Fruit fly (Drosophila melanogaster) whole organism, prepupa: Measurements from ENCODE around the gene Alp10.
A peak's percentile ranks its signal among the peaks of the same experiment; 100 is the strongest.

Experiments used
- Blimp-1 ChIP-seq: fragments of 200-800 bp; sonication (Bioruptor generic); optimal IDR thresholded peaks from 3 replicates; lab custom pipeline; 2017; ENCODE audit warnings: missing biosample characterization, missing genetic modification characterization, mild to moderate bottlenecking, moderate library complexity, missing genetic modification reagents
- CG10631 ChIP-seq: fragments of 200-800 bp; sonication (Bioruptor generic); optimal IDR thresholded peaks from 2 replicates; lab custom pipeline; 2016; ENCODE audit warnings: missing biosample characterization, missing genetic modification characterization
- CG11294 ChIP-seq: fragments of 200-800 bp; sonication (Bioruptor generic); IDR thresholded peaks from 2 replicates; pipeline ENCODE4 v1.3.6; 2022; ENCODE audit warnings: missing biosample characterization, missing genetic modification characterization
- CG11762 ChIP-seq: fragments of 200-800 bp; sonication (Bioruptor generic); optimal IDR thresholded peaks from 3 replicates; lab custom pipeline; 2016; ENCODE audit warnings: missing biosample characterization, missing genetic modification characterization; ENCODE audit not compliant: insufficient read depth
- CG15336 ChIP-seq: fragments of 200-800 bp; sonication (Bioruptor generic); IDR thresholded peaks from 2 replicates; pipeline ENCODE4 v1.3.6; 2022; ENCODE audit warnings: missing biosample characterization, missing genetic modification characterization
- CG16779 ChIP-seq: fragments of 200-800 bp; sonication (Bioruptor generic); optimal IDR thresholded peaks from 3 replicates; lab custom pipeline; 2017; ENCODE audit warnings: missing biosample characterization, mild to moderate bottlenecking, missing genetic modification characterization
- CG32006 ChIP-seq: fragments of 200-800 bp; sonication (Bioruptor generic); optimal IDR thresholded peaks from 3 replicates; lab custom pipeline; 2017; ENCODE audit warnings: missing biosample characterization, mild to moderate bottlenecking, missing genetic modification characterization
- CG34406 ChIP-seq: fragments of 200-800 bp; sonication (Bioruptor generic); optimal IDR thresholded peaks from 3 replicates; lab custom pipeline; 2016; ENCODE audit warnings: missing biosample characterization, missing genetic modification characterization
- CG4318 ChIP-seq: fragments of 200-800 bp; sonication (Bioruptor generic); optimal IDR thresholded peaks from 3 replicates; lab custom pipeline; 2017; ENCODE audit warnings: missing biosample characterization, mild to moderate bottlenecking, missing genetic modification characterization
- CG6276 ChIP-seq: fragments of 200-800 bp; sonication (Bioruptor generic); optimal IDR thresholded peaks from 2 replicates; lab custom pipeline; 2017; ENCODE audit warnings: missing biosample characterization, mild to moderate bottlenecking, missing genetic modification characterization
- CG6792 ChIP-seq: fragments of 200-800 bp; sonication (Bioruptor generic); optimal IDR thresholded peaks from 3 replicates; lab custom pipeline; 2016; ENCODE audit warnings: missing biosample characterization, missing genetic modification characterization
- CG6854 ChIP-seq: fragments of 200-800 bp; sonication (Bioruptor generic); optimal IDR thresholded peaks from 2 replicates; lab custom pipeline; 2017; ENCODE audit warnings: missing biosample characterization, mild to moderate bottlenecking, missing genetic modification characterization
- CG7368 ChIP-seq: fragments of 200-800 bp; sonication (Bioruptor generic); optimal IDR thresholded peaks from 3 replicates; lab custom pipeline; 2016; ENCODE audit warnings: missing biosample characterization, missing genetic modification characterization
- CG8119 ChIP-seq: fragments of 200-800 bp; sonication (Bioruptor generic); IDR thresholded peaks from 3 replicates; pipeline ENCODE4 v1.3.6; 2022; ENCODE audit warnings: missing biosample characterization, missing genetic modification characterization
- CG8319 ChIP-seq: fragments of 200-800 bp; sonication (Bioruptor generic); optimal IDR thresholded peaks from 3 replicates; lab custom pipeline; 2016; ENCODE audit warnings: missing biosample characterization, missing genetic modification characterization
- CG8632 ChIP-seq: fragments of 200-800 bp; sonication (Bioruptor generic); optimal IDR thresholded peaks from 3 replicates; lab custom pipeline; 2016; ENCODE audit warnings: missing biosample characterization, missing genetic modification characterization
- CG9139 ChIP-seq: fragments of 200-800 bp; sonication (Bioruptor generic); optimal IDR thresholded peaks from 3 replicates; lab custom pipeline; 2017; ENCODE audit warnings: missing biosample characterization, mild to moderate bottlenecking, missing genetic modification characterization
- Eip75B ChIP-seq: fragments of 200-800 bp; sonication (Bioruptor generic); optimal IDR thresholded peaks from 3 replicates; lab custom pipeline; 2016; ENCODE audit warnings: missing biosample characterization, missing genetic modification characterization
- Eip78C ChIP-seq: fragments of 200-800 bp; sonication (Bioruptor generic); peaks from one replicate; lab custom pipeline; 2016; ENCODE audit warnings: missing biosample characterization, missing genetic modification characterization
- Eip93F ChIP-seq: fragments of 200-800 bp; sonication (Bioruptor generic); optimal IDR thresholded peaks from 2 replicates; lab custom pipeline; 2016; ENCODE audit warnings: missing biosample characterization, mild to moderate bottlenecking, missing genetic modification characterization
- Gug ChIP-seq: fragments of 200-800 bp; sonication (Bioruptor generic); IDR thresholded peaks from 2 replicates; pipeline ENCODE4 v1.3.6; 2022; ENCODE audit warnings: missing biosample characterization, missing genetic modification characterization
- Hr4 ChIP-seq: fragments of 200-800 bp; sonication (Bioruptor generic); optimal IDR thresholded peaks from 3 replicates; lab custom pipeline; 2016; ENCODE audit warnings: missing biosample characterization, missing genetic modification characterization
- Lpt ChIP-seq: fragments of 200-800 bp; sonication (Bioruptor generic); optimal IDR thresholded peaks from 3 replicates; lab custom pipeline; 2016; ENCODE audit warnings: missing biosample characterization, missing genetic modification characterization
- Met ChIP-seq: fragments of 200-800 bp; sonication (Bioruptor generic); optimal IDR thresholded peaks from 3 replicates; lab custom pipeline; 2016; ENCODE audit warnings: missing biosample characterization, missing genetic modification characterization
- OdsH ChIP-seq: fragments of 200-800 bp; sonication (Bioruptor generic); optimal IDR thresholded peaks from 3 replicates; lab custom pipeline; 2016; ENCODE audit warnings: missing biosample characterization, missing genetic modification characterization
- Sox102F ChIP-seq: fragments of 200-800 bp; sonication (Bioruptor generic); optimal IDR thresholded peaks from 2 replicates; lab custom pipeline; 2016; ENCODE audit warnings: missing biosample characterization, mild to moderate bottlenecking, missing genetic modification characterization
- Sox15 ChIP-seq: fragments of 200-800 bp; sonication (Bioruptor generic); optimal IDR thresholded peaks from 3 replicates; lab custom pipeline; 2016; ENCODE audit warnings: missing biosample characterization, missing genetic modification characterization
- dac ChIP-seq: fragments of 200-800 bp; sonication (Bioruptor generic); optimal IDR thresholded peaks from 2 replicates; lab custom pipeline; 2017; ENCODE audit warnings: missing biosample characterization, mild to moderate bottlenecking, missing genetic modification characterization
- dsx ChIP-seq: fragments of 200-800 bp; optimal IDR thresholded peaks from 3 replicates; lab custom pipeline; 2019; ENCODE audit warnings: missing biosample characterization, mild to moderate bottlenecking, missing genetic modification characterization, moderate library complexity; ENCODE audit not compliant: poor library complexity, severe bottlenecking
- eg ChIP-seq: fragments of 200-800 bp; sonication (Bioruptor generic); IDR thresholded peaks from 3 replicates; pipeline ENCODE4 v1.3.6; 2022; ENCODE audit warnings: missing biosample characterization, missing genetic modification characterization
- fd59A ChIP-seq: fragments of 200-800 bp; sonication (Bioruptor generic); optimal IDR thresholded peaks from 2 replicates; lab custom pipeline; 2017; ENCODE audit warnings: missing biosample characterization, mild to moderate bottlenecking, missing genetic modification characterization, missing genetic modification reagents
- lz ChIP-seq: fragments of 200-800 bp; sonication (Bioruptor generic); optimal IDR thresholded peaks from 3 replicates; lab custom pipeline; 2016; ENCODE audit warnings: missing biosample characterization, missing genetic modification characterization
- net ChIP-seq: fragments of 200-800 bp; sonication (Bioruptor generic); optimal IDR thresholded peaks from 3 replicates; lab custom pipeline; 2016; ENCODE audit warnings: missing biosample characterization, missing genetic modification characterization
- pdm3 ChIP-seq: fragments of 200-800 bp; sonication (Bioruptor generic); optimal IDR thresholded peaks from 3 replicates; lab custom pipeline; 2016; ENCODE audit warnings: missing biosample characterization, missing genetic modification characterization
- salr ChIP-seq, 2 experiments: fragments of 200-800 bp; sonication (Bioruptor generic); optimal IDR thresholded peaks; 3 replicates each; lab custom pipeline; 2016 to 2018; ENCODE audit warnings: missing biosample characterization in 2 of 2, missing genetic modification characterization in 2 of 2, mild to moderate bottlenecking in 1 of 2
- spab ChIP-seq: fragments of 200-800 bp; sonication (Bioruptor generic); optimal IDR thresholded peaks from 2 replicates; lab custom pipeline; 2017; ENCODE audit warnings: missing biosample characterization, mild to moderate bottlenecking, missing genetic modification characterization, missing genetic modification reagents
- topi ChIP-seq: fragments of 200-800 bp; sonication (Bioruptor generic); optimal IDR thresholded peaks from 3 replicates; lab custom pipeline; 2016; ENCODE audit warnings: missing biosample characterization, missing genetic modification characterization
- vri ChIP-seq: fragments of 200-800 bp; sonication (Bioruptor generic); optimal IDR thresholded peaks from 3 replicates; lab custom pipeline; 2016; ENCODE audit warnings: missing biosample characterization, mild to moderate bottlenecking, missing genetic modification characterization

Alp10 gene

DNA sequence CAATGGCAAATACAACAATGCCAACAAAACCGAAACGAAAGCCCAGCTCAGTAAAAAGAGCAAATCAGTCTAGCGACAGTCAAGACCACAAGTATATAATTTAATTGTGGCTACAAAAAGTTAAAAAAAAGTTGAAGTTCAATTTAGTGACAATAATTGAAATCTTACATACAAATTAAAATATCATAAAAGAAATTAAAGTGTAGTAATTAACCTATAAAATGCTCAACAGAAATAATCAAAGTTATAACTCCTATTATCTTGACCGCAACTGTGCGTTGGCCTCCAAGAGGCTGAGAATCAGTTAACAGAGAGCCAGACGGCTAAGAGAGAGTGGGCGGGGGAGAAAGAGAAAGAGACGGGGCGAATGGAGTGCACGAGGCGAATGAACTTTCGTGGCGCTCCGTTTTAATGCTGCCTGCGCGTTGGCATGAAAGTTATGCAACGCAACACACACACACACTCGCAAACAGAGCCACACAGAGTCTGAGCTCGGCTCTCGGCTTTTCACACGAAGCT is 16.7 kb upstream of the Alp10 start (continued):
- TF ChIP-seq CG32006 (GFP tag; lab: Kevin White, UChicago) = peak; percentile 96
- peak; percentile 80 for TF ChIP-seq CG11762 (GFP tag; lab: Kevin White, UChicago)
- peak; percentile 91 for TF ChIP-seq pdm3
- peak; percentile 98 for TF ChIP-seq vri (GFP tag; lab: Kevin White, UChicago)
- peak; percentile 95 for TF ChIP-seq topi (GFP tag; lab: Kevin White, UChicago)
- TF ChIP-seq CG10631 (GFP tag; lab: Kevin White, UChicago) = peak; percentile 90
- TF ChIP-seq Hr4 (GFP tag; lab: Kevin White, UChicago) = peak; percentile 96
- TF ChIP-seq CG11294 (GFP tag; lab: Robert Waterston, UW) = peak; percentile 67; the same call in 1 of the 2 replicates

DNA sequence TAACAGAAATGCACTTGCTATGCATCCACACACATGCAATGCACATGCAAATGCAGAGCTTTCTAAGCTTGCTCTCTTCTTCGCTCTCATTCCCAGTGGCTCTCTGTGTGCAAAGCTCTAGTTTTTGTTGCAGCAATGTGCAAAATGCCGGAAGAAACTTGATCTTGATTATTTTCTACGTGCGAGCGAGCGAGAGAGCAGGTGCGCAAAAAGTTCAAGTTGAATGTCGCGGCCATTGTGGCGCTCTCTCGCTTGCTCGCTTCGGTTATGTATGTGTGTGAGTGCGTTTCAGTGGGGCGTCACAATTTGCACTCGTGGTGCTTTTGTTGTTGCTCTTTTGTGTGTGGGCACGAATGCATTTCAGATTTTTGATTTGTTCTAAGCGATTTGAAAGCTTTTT is 15.5 kb upstream of the Alp10 start:
- TF ChIP-seq CG15336 (GFP tag; lab: Robert Waterston, UW) (peak; percentile 44; the same call in 1 of the 2 replicates), vri (GFP tag; lab: Kevin White, UChicago) (no peak), dsx (GFP tag; lab: Kevin White, UChicago) (peak; percentile 61), Lpt (GFP tag; lab: Kevin White, UChicago) (peak; percentile 13), CG8119 (GFP tag; lab: Robert Waterston, UW) (0 out of 3 replicates have a peak, but pooled peaks have one; percentile 34), Sox15 (GFP tag; lab: Kevin White, UChicago) (no peak), CG10631 (GFP tag; lab: Kevin White, UChicago) (no peak), CG6854 (GFP tag; lab: Kevin White, UChicago) (no peak), CG8632 (GFP tag; lab: Kevin White, UChicago) (no peak), eg (GFP tag; lab: Robert Waterston, UW) (0 out of 3 replicates have a peak, but pooled peaks have one; percentile 47), lz (no peak), salr (GFP tag; optimal IDR thresholded peaks at IDR 0.05; lab: Kevin White, UChicago) (no peak), net (no peak), Sox102F (GFP tag; lab: Kevin White, UChicago) (no peak), Eip78C (peak; percentile 38), CG7368 (GFP tag; lab: Kevin White, UChicago) (no peak), Eip75B (GFP tag; lab: Kevin White, UChicago) (peak; percentile 15), CG34406 (GFP tag; lab: Kevin White, UChicago) (no peak), Blimp-1 (peak; percentile 62), CG8319 (GFP tag; lab: Kevin White, UChicago) (no peak), CG6276 (no peak)
- TF ChIP-seq, all 60 proteins: peak for 8

DNA sequence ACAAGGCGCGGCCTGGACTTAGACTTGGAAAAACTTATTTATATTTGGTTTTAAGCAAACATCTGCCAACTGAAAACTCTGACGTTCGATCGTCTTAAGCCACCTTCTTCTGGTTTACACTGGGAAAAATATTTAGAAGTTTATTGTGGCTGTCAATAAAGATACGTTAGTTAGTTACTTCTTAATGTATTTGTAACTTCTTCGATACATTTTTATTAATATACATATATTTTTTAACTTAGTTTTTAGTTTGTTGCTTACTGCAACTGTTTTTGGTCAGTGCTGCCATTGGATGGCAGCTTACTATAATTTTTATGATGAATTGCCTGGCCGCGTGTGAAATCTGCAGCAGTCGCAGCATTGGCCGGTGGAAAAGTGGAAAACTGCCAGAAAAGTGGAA is 14.4 kb upstream of the Alp10 start:
- TF ChIP-seq Sox102F (GFP tag; lab: Kevin White, UChicago) (no peak), topi (GFP tag; lab: Kevin White, UChicago) (peak; percentile 2), Hr4 (GFP tag; lab: Kevin White, UChicago) (peak; percentile 52), CG4318 (GFP tag; lab: Kevin White, UChicago) (peak; percentile 70), eg (GFP tag; lab: Robert Waterston, UW) (no peak; the same call in 1 of the 3 replicates), Eip78C (peak; percentile 52), Gug (GFP tag; lab: Robert Waterston, UW) (0 out of 2 replicates have a peak, but pooled peaks have one; percentile 14), Eip75B (GFP tag; lab: Kevin White, UChicago) (no peak), CG15336 (GFP tag; lab: Robert Waterston, UW) (peak; percentile 81), OdsH (GFP tag; lab: Kevin White, UChicago) (peak; percentile 32), dac (GFP tag; lab: Kevin White, UChicago) (peak; percentile 38), Eip93F (no peak), CG32006 (GFP tag; lab: Kevin White, UChicago) (peak; percentile 90), Lpt (GFP tag; lab: Kevin White, UChicago) (peak; percentile 21), Blimp-1 (peak; percentile 9)

DNA sequence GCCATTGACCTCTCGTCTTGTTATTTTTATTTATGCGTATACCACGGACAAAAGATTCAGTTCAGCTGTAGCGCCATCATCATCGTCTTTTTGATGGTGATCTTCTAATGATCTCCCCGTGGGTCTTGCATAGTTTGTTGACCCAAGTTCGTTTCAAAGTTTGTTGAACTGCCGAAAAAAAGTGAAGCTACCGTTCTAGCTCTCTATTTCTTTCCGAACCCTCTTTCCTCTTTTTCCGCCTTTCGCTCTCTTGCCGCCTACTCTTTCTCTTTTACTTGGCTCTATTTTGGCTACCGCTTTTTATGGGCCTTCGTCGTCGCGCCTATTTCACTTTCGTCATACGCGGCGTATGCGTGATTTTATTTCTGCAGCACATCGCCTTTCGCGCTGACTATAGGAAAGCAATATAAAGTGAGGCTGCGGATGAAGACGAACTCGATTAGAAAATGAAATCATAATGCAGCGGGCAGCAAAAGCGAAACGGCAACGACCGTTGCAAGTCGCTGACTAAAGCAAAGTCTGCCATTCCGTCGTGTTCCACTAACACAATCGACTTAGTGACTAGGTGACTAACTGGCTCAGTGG is 13.8 kb upstream of the Alp10 start:
- TF ChIP-seq Met (GFP tag; lab: Kevin White, UChicago) (no peak), Blimp-1 (no peak), CG16779 (tag; lab: Kevin White, UChicago) (no peak), CG9139 (GFP tag; lab: Kevin White, UChicago) (no peak), CG10631 (GFP tag; lab: Kevin White, UChicago) (no peak), CG6792 (GFP tag; lab: Kevin White, UChicago) (no peak), spab (GFP tag; lab: Kevin White, UChicago) (no peak), dac (GFP tag; lab: Kevin White, UChicago) (no peak), Eip93F (no peak), fd59A (GFP tag; lab: Kevin White, UChicago) (no peak)
